Fruit fly (Drosophila melanogaster): ENCODE results near the gene CG13288.

CG13288 gene

dm6 chr3L:5926015-5926988 is 19.1 kb downstream of the CG13288 start (continued):
- TF ChIP-seq CG8765 (GFP tag; IDR thresholded peaks at IDR 0.05) (no peak), Hand (GFP tag; optimal IDR thresholded peaks at IDR 0.05) (no peak), CG11723 (GFP tag; optimal IDR thresholded peaks at IDR 0.05) (peak; percentile 25), CG10366 (GFP tag; IDR thresholded peaks at IDR 0.05) (peak; percentile 44), CG3281 (GFP tag; optimal IDR thresholded peaks at IDR 0.05) (no peak), CG34422 (GFP tag; IDR thresholded peaks at IDR 0.05) (0 out of 3 replicates have a peak, but pooled peaks have one; percentile 13), Drgx (GFP tag; IDR thresholded peaks at IDR 0.05) (no peak), ato (GFP tag; IDR thresholded peaks at IDR 0.05; ENCODE audit: partially characterized antibody) (no peak), ERR (GFP tag; optimal IDR thresholded peaks at IDR 0.05) (no peak), Nf-YA (GFP tag; IDR thresholded peaks at IDR 0.05) (no peak), mirr (GFP tag; optimal IDR thresholded peaks at IDR 0.05) (no peak), CG7928 (GFP tag; optimal IDR thresholded peaks at IDR 0.05) (no peak), CG7271 (tag; optimal IDR thresholded peaks at IDR 0.05) (no peak), CG10654 (GFP tag; optimal IDR thresholded peaks at IDR 0.05) (no peak), CG31388 (GFP tag; optimal IDR thresholded peaks at IDR 0.05) (no peak), al (GFP tag; IDR thresholded peaks at IDR 0.05) (no peak), onecut (GFP tag; IDR thresholded peaks at IDR 0.05) (no peak), D19A (tag; optimal IDR thresholded peaks at IDR 0.05) (peak; percentile 17), CG9817 (tag; optimal IDR thresholded peaks at IDR 0.05) (peak; percentile 2), D (optimal IDR thresholded peaks at IDR 0.05) (no peak), D (GFP tag; optimal IDR thresholded peaks at IDR 0.05) (no peak), CG10431 (GFP tag; optimal IDR thresholded peaks at IDR 0.05) (no peak), row (GFP tag; IDR thresholded peaks at IDR 0.05) (peak; percentile 55; the same call in 2 of the 3 replicates), cg (GFP tag; optimal IDR thresholded peaks at IDR 0.05) (peak; percentile 71), MESR4 (GFP tag; optimal IDR thresholded peaks at IDR 0.05) (no peak), CG11456 (GFP tag; IDR thresholded peaks at IDR 0.05) (no peak), ap (GFP tag; IDR thresholded peaks at IDR 0.05) (no peak), Fer2 (tag; optimal IDR thresholded peaks at IDR 0.05) (no peak), Gug (GFP tag; IDR thresholded peaks at IDR 0.05) (no peak), br (optimal IDR thresholded peaks at IDR 0.05) (no peak), hth (optimal IDR thresholded peaks at IDR 0.05) (no peak), Lim3 (GFP tag; IDR thresholded peaks at IDR 0.05) (no peak), Opbp (GFP tag; IDR thresholded peaks at IDR 0.05; ENCODE audit: partially characterized antibody) (no peak), HLHmδ (GFP tag; optimal IDR thresholded peaks at IDR 0.05) (peak; percentile 5), CG30020 (tag; optimal IDR thresholded peaks at IDR 0.05) (no peak), dm (GFP tag; optimal IDR thresholded peaks at IDR 0.05) (no peak), en (GFP tag; optimal IDR thresholded peaks at IDR 0.05) (peak; percentile 21), CG30431 (GFP tag; optimal IDR thresholded peaks at IDR 0.05) (no peak), CG11560 (tag; IDR thresholded peaks at IDR 0.05) (no peak), her (GFP tag; optimal IDR thresholded peaks at IDR 0.05) (no peak), klu (GFP tag; IDR thresholded peaks at IDR 0.05) (no peak), CG13296 (GFP tag; optimal IDR thresholded peaks at IDR 0.05) (no peak), TFAM (GFP tag; optimal IDR thresholded peaks at IDR 0.05) (no peak), Lhr (GFP tag; optimal IDR thresholded peaks at IDR 0.05) (no peak), CG3163 (GFP tag; optimal IDR thresholded peaks at IDR 0.05) (no peak), NFAT (GFP tag; IDR thresholded peaks at IDR 0.05) (no peak), CG11695 (GFP tag; IDR thresholded peaks at IDR 0.05) (peak; percentile 59; the same call in 2 of the 3 replicates), cwo (GFP tag; optimal IDR thresholded peaks at IDR 0.05) (no peak), Ssrp (tag; optimal IDR thresholded peaks at IDR 0.05) (peak; percentile 55), unc-4 (GFP tag; IDR thresholded peaks at IDR 0.05; ENCODE audit: partially characterized antibody) (no peak)
